Worm (Caenorhabditis elegans) whole organism, young adult: ENCODE data around the gene mrg-1.

Experiments
- B0336.3 ChIP-seq: fragments of 200-800 bp; sonication (Bioruptor generic); IDR thresholded peaks from 2 replicates; pipeline ENCODE4 v1.3.6; 2022; ENCODE audit warnings: missing genetic modification characterization, missing compliant biosample characterization
- C17E4.6 ChIP-seq: fragments of 200-800 bp; sonication (Bioruptor generic); IDR thresholded peaks from 2 replicates; pipeline ENCODE4 v1.3.6; 2022; ENCODE audit warnings: missing genetic modification reagents, missing genetic modification characterization, missing compliant biosample characterization
- D2030.7 ChIP-seq: fragments of 200-800 bp; sonication (Bioruptor generic); IDR thresholded peaks from 2 replicates; pipeline ENCODE4 v1.3.6; 2022; ENCODE audit warnings: missing genetic modification reagents, missing genetic modification characterization, missing compliant biosample characterization
- F37B4.10 ChIP-seq: fragments of 200-800 bp; sonication (Bioruptor generic); IDR thresholded peaks from 2 replicates; pipeline ENCODE4 v1.3.6; 2022; ENCODE audit warnings: missing genetic modification characterization, missing compliant biosample characterization
- F39B2.1 ChIP-seq: fragments of 200-800 bp; sonication (Bioruptor generic); IDR thresholded peaks from 2 replicates; pipeline ENCODE4 v1.3.6; 2022; ENCODE audit warnings: missing genetic modification reagents, missing genetic modification characterization, missing compliant biosample characterization
- F49E8.2 ChIP-seq: sonication (generic microtip); optimal IDR thresholded peaks from 3 replicates; lab custom pipeline; 2017; ENCODE audit warnings: missing genetic modification characterization, mild to moderate bottlenecking, missing compliant biosample characterization, antibody characterized with exemption, moderate library complexity; ENCODE audit not compliant: insufficient read depth
- F52B5.7 ChIP-seq: sonication (generic microtip); optimal IDR thresholded peaks from 2 replicates; lab custom pipeline; 2016; ENCODE audit warnings: mild to moderate bottlenecking, missing genetic modification characterization, missing compliant biosample characterization
- K11D2.4 ChIP-seq: fragments of 200-800 bp; sonication (Bioruptor generic); IDR thresholded peaks from 2 replicates; pipeline ENCODE4 v1.3.6; 2022; ENCODE audit warnings: missing genetic modification reagents, missing genetic modification characterization, missing compliant biosample characterization
- K12H6.12 ChIP-seq: fragments of 200-800 bp; sonication (Bioruptor generic); optimal IDR thresholded peaks from 2 replicates; lab custom pipeline; 2018; ENCODE audit warnings: mild to moderate bottlenecking, missing genetic modification characterization, missing compliant biosample characterization
- Y53F4B.3 ChIP-seq: fragments of 200-800 bp; sonication (Bioruptor generic); IDR thresholded peaks from 2 replicates; pipeline ENCODE4 v1.3.6; 2022; ENCODE audit warnings: missing genetic modification reagents, missing genetic modification characterization, missing compliant biosample characterization
- Y56A3A.18 ChIP-seq: fragments of 200-800 bp; sonication (Bioruptor generic); IDR thresholded peaks from 2 replicates; pipeline ENCODE4 v1.3.6; 2022; ENCODE audit warnings: missing genetic modification reagents, missing genetic modification characterization, missing compliant biosample characterization
- Y79H2A.3 ChIP-seq: fragments of 200-800 bp; sonication (Bioruptor generic); conservative IDR thresholded peaks from 2 replicates; pipeline ENCODE4 v1.3.6; 2022; ENCODE audit warnings: missing genetic modification reagents, missing genetic modification characterization, missing compliant biosample characterization
- Y95B8A.8 ChIP-seq: fragments of 200-800 bp; sonication (Bioruptor generic); IDR thresholded peaks from 2 replicates; pipeline ENCODE4 v1.3.6; 2022; ENCODE audit warnings: missing genetic modification reagents, missing genetic modification characterization, missing compliant biosample characterization
- akir-1 ChIP-seq: fragments of 200-800 bp; sonication (Bioruptor generic); optimal IDR thresholded peaks from 2 replicates; lab custom pipeline; 2018; ENCODE audit warnings: mild to moderate bottlenecking, missing genetic modification characterization, moderate library complexity, missing compliant biosample characterization
- attf-3 ChIP-seq: fragments of 200-800 bp; sonication (Bioruptor generic); conservative IDR thresholded peaks from 2 replicates; pipeline ENCODE4 v1.3.6; 2022; ENCODE audit warnings: missing genetic modification reagents, missing genetic modification characterization, missing compliant biosample characterization
- attf-5 ChIP-seq: fragments of 200-800 bp; sonication (Bioruptor generic); optimal IDR thresholded peaks from 2 replicates; lab custom pipeline; 2018; ENCODE audit warnings: mild to moderate bottlenecking, missing genetic modification characterization, missing compliant biosample characterization
- ceh-100 ChIP-seq: fragments of 200-800 bp; sonication (Bioruptor generic); IDR thresholded peaks from 2 replicates; pipeline ENCODE4 v1.3.6; 2022; ENCODE audit warnings: missing genetic modification reagents, missing genetic modification characterization, missing compliant biosample characterization
- ceh-27 ChIP-seq: fragments of 200-800 bp; sonication (Bioruptor generic); optimal IDR thresholded peaks from 2 replicates; lab custom pipeline; 2018; ENCODE audit warnings: mild to moderate bottlenecking, missing genetic modification characterization, moderate library complexity, missing compliant biosample characterization
- ceh-40 ChIP-seq: fragments of 200-800 bp; sonication (Bioruptor generic); IDR thresholded peaks from 2 replicates; pipeline ENCODE4 v1.3.6; 2022; ENCODE audit warnings: missing genetic modification characterization, missing compliant biosample characterization
- efl-1 ChIP-seq: fragments of 150-350 bp; optimal IDR thresholded peaks from 2 replicates; lab custom pipeline; 2014; ENCODE audit warnings: missing biosample characterization, missing genetic modification reagents, missing genetic modification characterization
- hlh-12 ChIP-seq: sonication (generic microtip); optimal IDR thresholded peaks from 2 replicates; lab custom pipeline; 2016; ENCODE audit warnings: missing genetic modification characterization, missing compliant biosample characterization
- hlh-26 ChIP-seq: fragments of 200-800 bp; sonication (Bioruptor generic); conservative IDR thresholded peaks from 2 replicates; pipeline ENCODE4 v1.3.6; 2022; ENCODE audit warnings: missing genetic modification reagents, missing genetic modification characterization, missing compliant biosample characterization
- hmg-20 ChIP-seq: fragments of 200-800 bp; sonication (Bioruptor generic); IDR thresholded peaks from 2 replicates; pipeline ENCODE4 v1.3.6; 2022; ENCODE audit warnings: missing genetic modification reagents, missing genetic modification characterization, missing compliant biosample characterization
- hsf-1 ChIP-seq: fragments of 200-800 bp; sonication (Bioruptor generic); IDR thresholded peaks from 2 replicates; pipeline ENCODE4 v1.3.6; 2022; ENCODE audit warnings: missing genetic modification reagents, missing genetic modification characterization, missing compliant biosample characterization
- lin-54 ChIP-seq: fragments of 200-800 bp; sonication (Bioruptor generic); optimal IDR thresholded peaks from 2 replicates; lab custom pipeline; 2018; ENCODE audit warnings: mild to moderate bottlenecking, missing genetic modification characterization, missing compliant biosample characterization
- lir-1 ChIP-seq: fragments of 200-800 bp; sonication (Bioruptor generic); conservative IDR thresholded peaks from 2 replicates; pipeline ENCODE4 v1.3.6; 2022; ENCODE audit warnings: missing genetic modification reagents, missing genetic modification characterization, missing compliant biosample characterization
- lsl-1 ChIP-seq: fragments of 200-800 bp; sonication (Bioruptor generic); optimal IDR thresholded peaks from 2 replicates; lab custom pipeline; 2018; ENCODE audit warnings: mild to moderate bottlenecking, missing genetic modification characterization, moderate library complexity, missing compliant biosample characterization
- nfya-1 ChIP-seq: sonication (generic microtip); optimal IDR thresholded peaks from 2 replicates; lab custom pipeline; 2017; ENCODE audit warnings: antibody characterized with exemption, missing compliant biosample characterization, missing genetic modification characterization, borderline replicate concordance; ENCODE audit not compliant: insufficient read depth
- nhr-27 ChIP-seq: fragments of 200-800 bp; sonication (Bioruptor generic); optimal IDR thresholded peaks from 2 replicates; lab custom pipeline; 2018; ENCODE audit warnings: mild to moderate bottlenecking, missing genetic modification characterization, moderate library complexity, missing compliant biosample characterization
- nhr-90 ChIP-seq: sonication (generic microtip); optimal IDR thresholded peaks from 2 replicates; lab custom pipeline; 2016; ENCODE audit warnings: missing genotype, mild to moderate bottlenecking, missing genetic modification characterization, missing compliant biosample characterization
- repo-1 ChIP-seq: sonication (generic microtip); optimal IDR thresholded peaks from 2 replicates; lab custom pipeline; 2017; ENCODE audit warnings: mild to moderate bottlenecking, missing genetic modification characterization, missing compliant biosample characterization
- snpc-1.1 ChIP-seq: sonication (generic microtip); optimal IDR thresholded peaks from 2 replicates; lab custom pipeline; 2017; ENCODE audit warnings: missing genetic modification characterization, mild to moderate bottlenecking, missing compliant biosample characterization, antibody characterized with exemption, moderate library complexity, missing genotype, missing genetic modification reagents; ENCODE audit not compliant: insufficient read depth
- snpc-1.3 ChIP-seq: sonication (generic microtip); optimal IDR thresholded peaks from 2 replicates; lab custom pipeline; 2017; ENCODE audit warnings: missing genetic modification characterization, mild to moderate bottlenecking, missing compliant biosample characterization, antibody characterized with exemption, moderate library complexity, missing genotype, missing genetic modification reagents; ENCODE audit not compliant: insufficient read depth
- somi-1 ChIP-seq: fragments of 200-800 bp; sonication (Bioruptor generic); optimal IDR thresholded peaks from 2 replicates; lab custom pipeline; 2018; ENCODE audit warnings: mild to moderate bottlenecking, missing genetic modification characterization, missing compliant biosample characterization
- sptf-2 ChIP-seq: fragments of 200-800 bp; sonication (Bioruptor generic); optimal IDR thresholded peaks from 2 replicates; lab custom pipeline; 2018; ENCODE audit warnings: mild to moderate bottlenecking, missing genetic modification characterization, missing compliant biosample characterization
- tbx-9 ChIP-seq: sonication (generic microtip); optimal IDR thresholded peaks from 2 replicates; lab custom pipeline; 2016; ENCODE audit warnings: borderline replicate concordance, missing genetic modification characterization, inconsistent platforms, missing compliant biosample characterization
- unc-62 ChIP-seq: fragments of 150-350 bp; optimal IDR thresholded peaks from 2 replicates; lab custom pipeline; 2014; ENCODE audit warnings: missing biosample characterization, missing genetic modification reagents, missing genetic modification characterization
- ztf-22 ChIP-seq: fragments of 200-800 bp; sonication (Bioruptor generic); optimal IDR thresholded peaks from 2 replicates; lab custom pipeline; 2018; ENCODE audit warnings: mild to moderate bottlenecking, missing genetic modification characterization, moderate library complexity, missing compliant biosample characterization
- ztf-6 ChIP-seq: fragments of 200-800 bp; sonication (Bioruptor generic); IDR thresholded peaks from 2 replicates; pipeline ENCODE4 v1.3.6; 2022; ENCODE audit warnings: missing genetic modification reagents, missing genetic modification characterization, missing compliant biosample characterization

Gene mrg-1

DNA sequence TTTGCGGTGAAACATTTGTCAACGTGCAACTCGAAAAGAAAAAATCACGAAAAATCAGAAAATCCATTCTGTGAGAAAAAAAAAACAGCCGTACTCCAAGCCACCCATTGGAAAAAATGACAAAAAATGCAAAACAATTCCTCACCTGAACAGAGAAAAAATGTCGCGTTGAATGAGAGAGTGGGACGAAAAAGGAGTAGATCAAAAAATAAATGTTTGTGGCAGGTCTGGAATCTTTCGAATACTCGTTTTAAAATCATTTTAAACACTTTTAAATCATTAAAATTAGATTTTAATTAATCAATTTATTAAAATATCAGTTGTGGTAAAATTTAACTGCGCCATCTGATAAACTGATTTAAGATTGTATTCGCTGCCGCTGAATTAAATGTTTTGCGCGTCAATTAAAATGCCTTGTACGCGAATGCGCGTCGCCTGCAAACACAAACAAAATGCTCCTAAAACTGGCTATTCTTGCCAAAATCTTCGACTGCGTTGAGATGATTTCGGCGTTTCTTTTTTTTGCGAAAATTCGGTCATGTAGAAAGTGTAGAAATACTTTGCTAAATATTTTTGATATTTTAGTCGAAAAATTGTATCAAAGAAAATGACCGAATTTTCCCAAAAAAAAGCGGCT, 4.3 kb downstream of the mrg-1 start, which contains the start of gene Y37D8A.6:
Gene Y37D8A.6, minus strand, starts transcription at position 238 of the 637 bp plus-strand sequence.
- no peak for TF ChIP-seq Y95B8A.8 (GFP tag; lab: Robert Waterston, UW)
- TF ChIP-seq D2030.7 = 0 out of 2 replicates have a peak, but pooled peaks have one; percentile 7
- TF ChIP-seq K12H6.12 (tag; lab: Kevin White, UChicago) = no peak
- no peak for TF ChIP-seq repo-1
- TF ChIP-seq nhr-27 (tag; lab: Kevin White, UChicago) = no peak
- no peak for TF ChIP-seq lsl-1 (GFP tag; lab: Kevin White, UChicago)
- TF ChIP-seq K11D2.4 = no peak
- TF ChIP-seq efl-1 (GFP tag; lab: Kevin White, UChicago) = peak; percentile 52
- TF ChIP-seq, all 124 proteins: peak for 2

DNA sequence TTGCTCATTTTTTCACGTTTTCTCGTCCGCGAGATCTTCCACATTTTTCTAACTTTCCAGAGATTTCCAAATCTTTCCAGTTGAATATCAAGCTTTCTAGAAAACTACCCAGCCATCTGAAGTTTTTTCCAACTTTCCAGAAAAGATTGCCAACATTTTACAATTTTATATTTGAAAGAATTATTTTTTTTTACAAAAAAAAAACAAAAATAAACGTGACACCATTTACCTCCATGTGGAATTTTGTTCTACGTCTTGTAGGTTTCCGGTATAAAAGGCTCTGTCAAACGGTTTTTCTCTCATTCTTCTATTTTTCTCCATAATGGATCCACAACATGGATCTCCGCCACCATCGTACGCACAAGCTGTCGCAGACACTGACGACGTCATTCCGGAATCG, 9.8 kb downstream of the mrg-1 start, which contains the start of gene Y37D8A.8:
Gene Y37D8A.8, plus strand, starts transcription at position 301 of the 400 bp plus-strand sequence.
- TF ChIP-seq ztf-22 = no peak
- no peak for TF ChIP-seq akir-1
- no peak for TF ChIP-seq tbx-9 (tag; lab: Kevin White, UChicago)
- no peak for TF ChIP-seq hmg-20 (GFP tag; lab: Robert Waterston, UW)
- no peak for TF ChIP-seq sptf-2 (GFP tag; lab: Kevin White, UChicago)
- TF ChIP-seq, all 124 proteins: peak for 0

DNA sequence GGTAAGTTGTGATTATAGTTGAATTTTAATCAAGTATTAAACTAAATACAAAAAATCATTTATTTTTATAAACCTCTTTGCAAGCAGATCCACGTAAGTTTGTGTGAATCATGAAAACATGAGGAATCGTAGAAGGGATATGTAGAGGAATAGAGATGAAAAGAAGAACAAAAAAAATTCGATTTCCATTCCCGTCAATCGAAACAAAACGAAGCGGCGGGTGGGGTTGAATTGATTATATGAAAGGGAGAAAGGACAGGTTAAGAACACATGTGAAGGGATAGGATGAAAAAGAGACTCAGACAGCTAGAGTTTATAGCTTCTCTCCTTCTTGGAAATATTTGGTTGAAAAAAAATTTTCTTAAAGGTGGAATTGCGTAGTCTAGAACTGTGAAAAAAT, 14.3 kb downstream of the mrg-1 start:
- no peak for TF ChIP-seq somi-1
- TF ChIP-seq ceh-100 (GFP tag; lab: Robert Waterston, UW) = no peak
- TF ChIP-seq ceh-27 = no peak
- no peak for TF ChIP-seq lin-54 (GFP tag; lab: Kevin White, UChicago)
- TF ChIP-seq ceh-40 (GFP tag; lab: Robert Waterston, UW) = no peak
- TF ChIP-seq nfya-1 (tag; lab: Kevin White, UChicago) = no peak
- no peak for TF ChIP-seq attf-5 (GFP tag; lab: Kevin White, UChicago)

DNA sequence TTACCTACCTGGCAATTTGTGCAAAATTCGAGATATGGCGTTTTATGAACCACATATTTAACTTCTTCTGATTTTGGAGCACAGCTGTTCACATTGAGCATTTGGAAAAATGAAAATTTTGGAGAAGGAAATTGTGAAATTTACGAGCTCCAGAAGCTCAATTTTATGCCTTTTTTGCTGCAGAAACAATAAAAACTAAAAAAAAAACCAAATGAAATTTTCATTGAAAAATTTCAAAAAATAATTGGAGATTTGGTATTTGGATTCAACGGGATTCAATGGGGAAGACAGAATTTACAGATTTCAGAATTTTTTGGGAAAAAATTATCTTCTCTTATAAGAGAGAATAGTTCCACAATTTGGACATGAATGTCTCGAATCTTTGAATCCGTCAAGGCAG, 17.8 kb downstream of the mrg-1 start, which contains the start of gene Y37D8A.26:
Gene Y37D8A.26, minus strand, starts transcription at position 101 of the 400 bp plus-strand sequence.
- TF ChIP-seq hlh-12 (tag; lab: Kevin White, UChicago) (no peak), ceh-27 (no peak), ztf-6 (GFP tag; lab: Robert Waterston, UW) (no peak), Y53F4B.3 (GFP tag; lab: Robert Waterston, UW) (no peak), C17E4.6 (no peak), unc-62 (GFP tag; lab: Kevin White, UChicago) (no peak), Y56A3A.18 (GFP tag; lab: Robert Waterston, UW) (no peak), sptf-2 (GFP tag; lab: Kevin White, UChicago) (no peak), attf-3 (GFP tag; lab: Robert Waterston, UW) (no peak), snpc-1.1 (tag; lab: Kevin White, UChicago) (no peak), B0336.3 (no peak), lir-1 (GFP tag; lab: Robert Waterston, UW) (no peak), Y79H2A.3 (GFP tag; lab: Robert Waterston, UW) (no peak)
- TF ChIP-seq, all 124 proteins: peak for 0

DNA sequence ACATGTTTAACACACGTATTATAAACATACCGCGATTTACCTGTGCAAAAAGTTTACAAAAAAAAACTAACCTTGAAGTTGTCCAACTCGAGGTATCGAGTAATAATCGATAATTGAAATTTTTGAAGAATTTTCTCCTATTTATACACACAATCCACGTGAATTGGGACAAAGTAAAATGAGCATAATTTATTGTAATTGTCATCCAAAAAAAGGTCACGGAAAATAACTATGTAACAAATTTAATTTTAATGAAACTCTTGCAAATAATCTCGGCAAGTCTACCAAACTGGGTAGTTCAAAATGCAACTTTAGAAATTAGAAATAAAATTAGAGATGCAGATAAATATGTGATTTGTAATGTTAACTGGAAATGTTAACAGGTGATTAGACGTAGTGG, 19.1 kb downstream of the mrg-1 start, which contains the start of gene Y37D8A.5:
Gene Y37D8A.5, minus strand, starts transcription at position 101 of the 400 bp plus-strand sequence.
- TF ChIP-seq hlh-26 (GFP tag; lab: Robert Waterston, UW) (no peak), nhr-90 (tag; lab: Kevin White, UChicago) (no peak), snpc-1.3 (tag; lab: Kevin White, UChicago) (no peak), hsf-1 (GFP tag; lab: Robert Waterston, UW) (no peak), lir-1 (GFP tag; lab: Robert Waterston, UW) (no peak), F52B5.7 (no peak), F37B4.10 (GFP tag; lab: Robert Waterston, UW) (no peak), F49E8.2 (no peak), F39B2.1 (no peak)
- TF ChIP-seq, all 124 proteins: peak for 0
